Fruit fly (Drosophila melanogaster) whole organism, embryonic: ENCODE results near the gene CG32278.
A peak's percentile ranks its signal among the peaks of the same experiment; 100 is the strongest.

Experiments used
- BEAF-32 ChIP-seq: fragments of 200-800 bp; sonication (Bioruptor generic); optimal IDR thresholded peaks from 3 replicates; lab custom pipeline; 2017; ENCODE audit warnings: missing biosample characterization, missing genetic modification characterization, mild to moderate bottlenecking, moderate library complexity, missing genetic modification reagents
- CG10543 ChIP-seq: fragments of 200-800 bp; sonication (Bioruptor generic); optimal IDR thresholded peaks from 3 replicates; lab custom pipeline; 2017; ENCODE audit warnings: missing biosample characterization, mild to moderate bottlenecking, missing genetic modification characterization, moderate library complexity
- CG11456 ChIP-seq: fragments of 200-800 bp; sonication (Bioruptor generic); IDR thresholded peaks from 3 replicates; pipeline ENCODE4 v1.3.6; 2022; ENCODE audit warnings: missing biosample characterization, missing genetic modification characterization
- CG12744 ChIP-seq: fragments of 200-800 bp; sonication (Bioruptor generic); optimal IDR thresholded peaks from 2 replicates; lab custom pipeline; 2016; ENCODE audit warnings: missing biosample characterization, missing genetic modification characterization
- CG14710 ChIP-seq: fragments of 200-800 bp; sonication (Bioruptor generic); optimal IDR thresholded peaks from 3 replicates; lab custom pipeline; 2019; ENCODE audit warnings: missing biosample characterization, mild to moderate bottlenecking, missing genetic modification characterization, moderate library complexity
- CG14860 ChIP-seq: fragments of 200-800 bp; sonication (Bioruptor generic); IDR thresholded peaks from 3 replicates; pipeline ENCODE4 v1.3.6; 2022; ENCODE audit warnings: missing biosample characterization, missing genetic modification characterization; ENCODE audit not compliant: partially characterized antibody
- CG15514 ChIP-seq: fragments of 200-800 bp; sonication (Bioruptor generic); optimal IDR thresholded peaks from 3 replicates; lab custom pipeline; 2017; ENCODE audit warnings: missing biosample characterization, missing genetic modification characterization, mild to moderate bottlenecking, moderate library complexity, missing genetic modification reagents
- CG16815 ChIP-seq: fragments of 200-800 bp; sonication (Bioruptor generic); optimal IDR thresholded peaks from 3 replicates; lab custom pipeline; 2017; ENCODE audit warnings: missing biosample characterization, mild to moderate bottlenecking, missing genetic modification characterization
- CG18619 ChIP-seq: fragments of 200-800 bp; sonication (Bioruptor generic); optimal IDR thresholded peaks from 3 replicates; lab custom pipeline; 2017; ENCODE audit warnings: missing biosample characterization, mild to moderate bottlenecking, missing genetic modification characterization
- CG2116 ChIP-seq: fragments of 200-800 bp; sonication (Bioruptor generic); optimal IDR thresholded peaks from 3 replicates; lab custom pipeline; 2018; ENCODE audit warnings: missing biosample characterization, mild to moderate bottlenecking, missing genetic modification characterization
- CG2199 ChIP-seq: fragments of 200-800 bp; sonication (Bioruptor generic); IDR thresholded peaks from 3 replicates; pipeline ENCODE4 v1.3.6; 2022; ENCODE audit warnings: missing biosample characterization, missing genetic modification characterization
- CG2202 ChIP-seq: fragments of 200-800 bp; sonication (Bioruptor generic); optimal IDR thresholded peaks from 2 replicates; lab custom pipeline; 2018; ENCODE audit warnings: missing biosample characterization, mild to moderate bottlenecking, missing genetic modification characterization
- CG30403 ChIP-seq: fragments of 200-800 bp; sonication (Bioruptor generic); optimal IDR thresholded peaks from 3 replicates; lab custom pipeline; 2016; ENCODE audit warnings: missing biosample characterization, missing genetic modification characterization
- CG33557 ChIP-seq: fragments of 200-800 bp; sonication (Bioruptor generic); optimal IDR thresholded peaks from 2 replicates; lab custom pipeline; 2019; ENCODE audit warnings: missing biosample characterization, mild to moderate bottlenecking, missing genetic modification characterization, moderate library complexity
- CG34224 ChIP-seq: fragments of 200-800 bp; sonication (Bioruptor generic); IDR thresholded peaks from 3 replicates; pipeline ENCODE4 v1.3.6; 2022; ENCODE audit warnings: missing biosample characterization, missing genetic modification characterization; ENCODE audit not compliant: partially characterized antibody
- CG42726 ChIP-seq: fragments of 200-800 bp; sonication (Bioruptor generic); IDR thresholded peaks from 2 replicates; pipeline ENCODE4 v1.3.6; 2022; ENCODE audit warnings: missing biosample characterization, missing genetic modification characterization; ENCODE audit not compliant: partially characterized antibody
- CG4424 ChIP-seq: fragments of 200-800 bp; sonication (Bioruptor generic); optimal IDR thresholded peaks from 3 replicates; lab custom pipeline; 2016; ENCODE audit warnings: missing biosample characterization, missing genetic modification characterization
- Dref ChIP-seq: fragments of 200-800 bp; sonication (Bioruptor generic); IDR thresholded peaks from 2 replicates; pipeline ENCODE4 v1.3.6; 2022; ENCODE audit warnings: missing biosample characterization, missing genetic modification characterization
- E2f2 ChIP-seq: fragments of 200-800 bp; sonication (Bioruptor generic); IDR thresholded peaks from 2 replicates; pipeline ENCODE4 v1.3.6; 2022; ENCODE audit warnings: missing biosample characterization, missing genetic modification characterization
- HLH4C ChIP-seq: fragments of 200-800 bp; sonication (Bioruptor generic); IDR thresholded peaks from 3 replicates; pipeline ENCODE4 v1.3.6; 2022; ENCODE audit warnings: missing biosample characterization, missing genetic modification characterization; ENCODE audit not compliant: partially characterized antibody
- MESR4 ChIP-seq: fragments of 200-800 bp; sonication (Bioruptor generic); optimal IDR thresholded peaks from 2 replicates; lab custom pipeline; 2018; ENCODE audit warnings: missing biosample characterization, mild to moderate bottlenecking, missing genetic modification characterization, moderate library complexity
- Mad ChIP-seq: fragments of 200-800 bp; sonication (Bioruptor generic); optimal IDR thresholded peaks from 2 replicates; lab custom pipeline; 2016; ENCODE audit warnings: missing biosample characterization, missing genetic modification characterization
- Med ChIP-seq: fragments of 200-800 bp; sonication (Bioruptor generic); peaks from one replicate; lab custom pipeline; 2016; ENCODE audit warnings: missing biosample characterization, missing genetic modification characterization, mild to moderate bottlenecking, inconsistent platforms, moderate library complexity
- Myb ChIP-seq: fragments of 200-800 bp; sonication (Bioruptor generic); optimal IDR thresholded peaks from 2 replicates; lab custom pipeline; 2016; ENCODE audit warnings: missing biosample characterization, missing genetic modification characterization
- Poxn ChIP-seq: fragments of 200-800 bp; sonication (Bioruptor generic); IDR thresholded peaks from 2 replicates; pipeline ENCODE4 v1.3.6; 2022; ENCODE audit warnings: missing biosample characterization, missing genetic modification characterization
- Rfx ChIP-seq: fragments of 200-800 bp; sonication (Bioruptor generic); IDR thresholded peaks from 2 replicates; pipeline ENCODE4 v1.3.6; 2022; ENCODE audit warnings: missing biosample characterization, missing genetic modification characterization
- Rx ChIP-seq: fragments of 200-800 bp; sonication (Bioruptor generic); IDR thresholded peaks from 2 replicates; pipeline ENCODE4 v1.3.6; 2022; ENCODE audit warnings: missing biosample characterization, missing genetic modification characterization
- Scr ChIP-seq: fragments of 200-800 bp; sonication (Bioruptor generic); IDR thresholded peaks from 2 replicates; pipeline ENCODE4 v1.3.6; 2022; ENCODE audit warnings: missing biosample characterization, missing genetic modification characterization; ENCODE audit not compliant: partially characterized antibody
- abd-A ChIP-seq: fragments of 200-800 bp; sonication (Bioruptor generic); optimal IDR thresholded peaks from 3 replicates; lab custom pipeline; 2019; ENCODE audit warnings: missing biosample characterization, mild to moderate bottlenecking, missing genetic modification characterization, moderate library complexity
- bbx ChIP-seq: fragments of 200-800 bp; sonication (Bioruptor generic); IDR thresholded peaks from 2 replicates; pipeline ENCODE4 v1.3.6; 2022; ENCODE audit warnings: missing biosample characterization, missing genetic modification characterization; ENCODE audit not compliant: partially characterized antibody
- cas ChIP-seq: fragments of 200-800 bp; sonication (Bioruptor generic); IDR thresholded peaks from 2 replicates; pipeline ENCODE4 v1.3.6; 2022; ENCODE audit warnings: missing biosample characterization, missing genetic modification characterization
- ci ChIP-seq: fragments of 200-800 bp; sonication (Bioruptor generic); IDR thresholded peaks from 3 replicates; pipeline ENCODE4 v1.3.6; 2022; ENCODE audit warnings: missing biosample characterization, missing genetic modification characterization
- ems ChIP-seq: fragments of 200-800 bp; sonication (Bioruptor generic); optimal IDR thresholded peaks from 3 replicates; lab custom pipeline; 2016; ENCODE audit warnings: missing biosample characterization, missing genetic modification characterization
- eve ChIP-seq, 2 experiments: fragments of >200 bp; optimal IDR thresholded peaks; 2 replicates each; lab custom pipeline; 2017; ENCODE audit warnings: missing biosample characterization in 2 of 2, missing genetic modification characterization in 2 of 2
- ewg ChIP-seq: fragments of 200-800 bp; sonication (Bioruptor generic); optimal IDR thresholded peaks from 3 replicates; lab custom pipeline; 2017; ENCODE audit warnings: mild to moderate bottlenecking, missing biosample characterization, missing genetic modification reagents, missing genetic modification characterization
- fd64A ChIP-seq: fragments of 200-800 bp; sonication (Bioruptor generic); optimal IDR thresholded peaks from 3 replicates; lab custom pipeline; 2018; ENCODE audit warnings: missing biosample characterization, mild to moderate bottlenecking, missing genetic modification characterization
- fru ChIP-seq: fragments of >200 bp; optimal IDR thresholded peaks from 2 replicates; lab custom pipeline; 2017
- gro ChIP-seq: fragments of 200-800 bp; sonication (Bioruptor generic); optimal IDR thresholded peaks from 2 replicates; lab custom pipeline; 2016; ENCODE audit warnings: missing biosample characterization, missing genetic modification characterization
- hbn ChIP-seq: fragments of 200-800 bp; sonication (Bioruptor generic); IDR thresholded peaks from 2 replicates; pipeline ENCODE4 v1.3.6; 2022; ENCODE audit warnings: missing biosample characterization, missing genetic modification characterization; ENCODE audit not compliant: partially characterized antibody
- hkb ChIP-seq, 2 experiments: fragments of 200-800 bp in 1 of 2; fragments of >200 bp in 1 of 2; sonication (Bioruptor generic) in 1 of 2; IDR thresholded peaks in 1 of 2; optimal IDR thresholded peaks in 1 of 2; 2 replicates each; pipeline versions ENCODE4 v1.3.6 to Lab custom; 2017 to 2022; ENCODE audit warnings: missing biosample characterization in 1 of 2, missing genetic modification characterization in 1 of 2
- mam ChIP-seq: fragments of 200-800 bp; sonication (Bioruptor generic); optimal IDR thresholded peaks from 3 replicates; lab custom pipeline; 2016; ENCODE audit warnings: missing biosample characterization, missing genetic modification characterization
- mld ChIP-seq: fragments of 200-800 bp; sonication (Bioruptor generic); IDR thresholded peaks from 3 replicates; pipeline ENCODE4 v1.3.6; 2022; ENCODE audit warnings: missing biosample characterization, missing genetic modification characterization; ENCODE audit not compliant: partially characterized antibody
- pan ChIP-seq, 4 experiments: fragments of >200 bp in 3 of 4; fragments of 200-800 bp in 1 of 4; sonication (Bioruptor generic) in 1 of 4; optimal IDR thresholded peaks in 3 of 4; IDR thresholded peaks in 1 of 4; 2 replicates each; pipeline versions ENCODE4 v1.3.6 to Lab custom; 2017 to 2022; ENCODE audit warnings: missing biosample characterization in 2 of 4, missing genetic modification characterization in 2 of 4, mixed read lengths in 1 of 4
- phol ChIP-seq: fragments of 200-800 bp; sonication (Bioruptor generic); optimal IDR thresholded peaks from 3 replicates; lab custom pipeline; 2018; ENCODE audit warnings: missing biosample characterization, mild to moderate bottlenecking, missing genetic modification characterization, moderate library complexity
- repo ChIP-seq: fragments of 200-800 bp; sonication (Bioruptor generic); optimal IDR thresholded peaks from 2 replicates; lab custom pipeline; 2016; ENCODE audit warnings: missing biosample characterization, missing genetic modification characterization
- row ChIP-seq: fragments of 200-800 bp; sonication (Bioruptor generic); IDR thresholded peaks from 3 replicates; pipeline ENCODE4 v1.3.6; 2022; ENCODE audit warnings: missing biosample characterization, missing genetic modification characterization
- vnd ChIP-seq: fragments of 200-800 bp; sonication (Bioruptor generic); IDR thresholded peaks from 3 replicates; pipeline ENCODE4 v1.3.6; 2022; ENCODE audit warnings: missing biosample characterization, missing genetic modification characterization; ENCODE audit not compliant: partially characterized antibody
- yki ChIP-seq: fragments of >200 bp; optimal IDR thresholded peaks from 3 replicates; lab custom pipeline; 2018
- zen2 ChIP-seq: fragments of 200-800 bp; sonication (Bioruptor generic); IDR thresholded peaks from 3 replicates; pipeline ENCODE4 v1.3.6; 2022; ENCODE audit warnings: missing biosample characterization, missing genetic modification characterization; ENCODE audit not compliant: partially characterized antibody

CG32278 gene

dm6 chr3L:3192333-3192894, 23.3 kb downstream of the CG32278 start, which contains the start of gene CG14965 (continued):
- TF ChIP-seq MESR4, result peak; percentile 20
- TF ChIP-seq ci (GFP tag; lab: Robert Waterston, UW), result no peak
- TF ChIP-seq ewg (GFP tag; lab: Kevin White, UChicago), result no peak
- no peak for TF ChIP-seq CG2199 (GFP tag; lab: Robert Waterston, UW)
- TF ChIP-seq E2f2 (GFP tag; lab: Robert Waterston, UW), result peak; percentile 42
- TF ChIP-seq CG2116, result peak; percentile 80
- no peak for TF ChIP-seq CG4424 (GFP tag; lab: Kevin White, UChicago)
- no peak for TF ChIP-seq CG2202 (tag; lab: Kevin White, UChicago)
- TF ChIP-seq CG16815 (GFP tag; lab: Kevin White, UChicago), result no peak
- peak; percentile 50; the same call in 2 of the 3 replicates for TF ChIP-seq row (GFP tag; lab: Robert Waterston, UW)
- no peak for TF ChIP-seq CG10543 (GFP tag; lab: Kevin White, UChicago)
- TF ChIP-seq CG18619, result no peak
- TF ChIP-seq bbx (GFP tag; lab: Robert Waterston, UW), result peak; percentile 79
- TF ChIP-seq repo (GFP tag; lab: Kevin White, UChicago), result no peak
- no peak for TF ChIP-seq yki (lab: Kevin White, UChicago)
- no peak for TF ChIP-seq CG14710 (tag; lab: Kevin White, UChicago)
- no peak for TF ChIP-seq eve (GFP tag; optimal IDR thresholded peaks at IDR 0.05; lab: Kevin White, UChicago)
- TF ChIP-seq hkb (optimal IDR thresholded peaks at IDR 0.05; lab: Kevin White, UChicago), result peak; percentile 34
- no peak for TF ChIP-seq hkb (GFP tag; IDR thresholded peaks at IDR 0.05; lab: Robert Waterston, UW)
- peak; percentile 84 for TF ChIP-seq Dref (GFP tag; lab: Robert Waterston, UW)
- TF ChIP-seq Mad, result no peak
- no peak for TF ChIP-seq gro (GFP tag; lab: Kevin White, UChicago)
- TF ChIP-seq Poxn (GFP tag; lab: Robert Waterston, UW), result no peak
- TF ChIP-seq HLH4C, result peak; percentile 91
- TF ChIP-seq mld (GFP tag; lab: Robert Waterston, UW), result peak; percentile 75; the same call in 2 of the 3 replicates
- no peak for TF ChIP-seq phol (tag; lab: Kevin White, UChicago)
- TF ChIP-seq fru (lab: Kevin White, UChicago), result no peak
- TF ChIP-seq mam (GFP tag; lab: Kevin White, UChicago), result peak; percentile 13
- TF ChIP-seq CG15514 (GFP tag; lab: Kevin White, UChicago), result peak; percentile 99
- TF ChIP-seq fd64A (GFP tag; lab: Kevin White, UChicago), result no peak
- peak; percentile 84 for TF ChIP-seq CG34224 (GFP tag; lab: Robert Waterston, UW)
- TF ChIP-seq CG30403, result no peak
- TF ChIP-seq CG12744 (GFP tag; lab: Kevin White, UChicago), result no peak
- TF ChIP-seq ems (GFP tag; lab: Kevin White, UChicago), result no peak
- no peak for TF ChIP-seq Rfx (GFP tag; lab: Robert Waterston, UW)
- peak; percentile 94 for TF ChIP-seq Myb (GFP tag; lab: Kevin White, UChicago)
- no peak for TF ChIP-seq CG11456 (GFP tag; lab: Robert Waterston, UW)
- no peak for TF ChIP-seq Rx (GFP tag; lab: Robert Waterston, UW)
- peak; percentile 87 for TF ChIP-seq vnd (GFP tag; lab: Robert Waterston, UW)
- TF ChIP-seq Scr (GFP tag; lab: Robert Waterston, UW), result peak; percentile 94
- TF ChIP-seq CG42726 (GFP tag; lab: Robert Waterston, UW), result peak; percentile 27; the same call in 1 of the 2 replicates
- TF ChIP-seq pan (optimal IDR thresholded peaks at IDR 0.05; lab: Kevin White, UChicago), result no peak
- no peak for TF ChIP-seq pan (GFP tag; optimal IDR thresholded peaks at IDR 0.05 in 1 of 2, IDR thresholded peaks at IDR 0.05 in 1 of 2)
- TF ChIP-seq CG14860 (GFP tag; lab: Robert Waterston, UW), result peak; percentile 87
- peak; percentile 95 for TF ChIP-seq BEAF-32
- TF ChIP-seq hbn, result peak; percentile 86
- peak; percentile 2 for TF ChIP-seq Med (GFP tag; lab: Kevin White, UChicago)
- no peak for TF ChIP-seq cas (GFP tag; lab: Robert Waterston, UW)
- no peak for TF ChIP-seq CG33557
- TF ChIP-seq abd-A (tag; lab: Kevin White, UChicago), result no peak
- peak; percentile 56; the same call in 1 of the 3 replicates for TF ChIP-seq zen2 (GFP tag; lab: Robert Waterston, UW)
